Worm (Caenorhabditis elegans) whole organism, L4 larva: Measurements from ENCODE around the gene K10D2.8.

Experiments
- D1046.2 ChIP-seq: fragments of 200-800 bp; sonication (Bioruptor generic); IDR thresholded peaks from 2 replicates; pipeline ENCODE4 v1.3.6; 2022; ENCODE audit warnings: missing genetic modification characterization, missing compliant biosample characterization
- F26F4.8 ChIP-seq: fragments of 200-800 bp; sonication (Bioruptor generic); conservative IDR thresholded peaks from 2 replicates; pipeline ENCODE4 v1.3.6; 2022; ENCODE audit warnings: missing genetic modification characterization, missing compliant biosample characterization
- F37D6.2 ChIP-seq: sonication (generic microtip); optimal IDR thresholded peaks from 2 replicates; lab custom pipeline; 2016; ENCODE audit warnings: mild to moderate bottlenecking, missing genetic modification characterization, missing compliant biosample characterization
- F44E2.7 ChIP-seq: fragments of 200-800 bp; sonication (Bioruptor generic); IDR thresholded peaks from 2 replicates; pipeline ENCODE4 v2.1.2; 2022; ENCODE audit warnings: missing genetic modification characterization, missing compliant biosample characterization
- R02D3.7 ChIP-seq: fragments of 150-350 bp; sonication (generic microtip); optimal IDR thresholded peaks from 3 replicates; lab custom pipeline; 2014; ENCODE audit warnings: missing biosample characterization, missing genetic modification characterization
- T26A8.4 ChIP-seq: fragments of 200-800 bp; sonication (Bioruptor generic); IDR thresholded peaks from 2 replicates; pipeline ENCODE4 v1.3.6; 2022; ENCODE audit warnings: missing genetic modification characterization, missing compliant biosample characterization
- aha-1 ChIP-seq: fragments of 150-350 bp; peaks from one replicate; lab custom pipeline; 2014; ENCODE audit warnings: missing biosample characterization, missing genetic modification characterization
- aly-2 ChIP-seq: sonication (generic microtip); optimal IDR thresholded peaks from 2 replicates; lab custom pipeline; 2018; ENCODE audit warnings: missing biosample characterization, missing genetic modification characterization
- ama-1 ChIP-seq: fragments of 150-350 bp; optimal IDR thresholded peaks from 2 replicates; lab custom pipeline; 2014; ENCODE audit warnings: inconsistent platforms, mixed read lengths
- ceh-28 ChIP-seq: fragments of 150-350 bp; optimal IDR thresholded peaks from 2 replicates; lab custom pipeline; 2014; ENCODE audit warnings: missing biosample characterization, missing genetic modification reagents, missing genetic modification characterization
- ceh-62 ChIP-seq: sonication (generic microtip); optimal IDR thresholded peaks from 2 replicates; lab custom pipeline; 2017; ENCODE audit warnings: missing biosample characterization, missing genetic modification characterization
- ceh-82 ChIP-seq: sonication (generic microtip); optimal IDR thresholded peaks from 2 replicates; lab custom pipeline; 2017; ENCODE audit warnings: missing biosample characterization, missing genetic modification characterization
- ces-1 ChIP-seq: fragments of 150-350 bp; sonication (generic microtip); optimal IDR thresholded peaks from 4 replicates; lab custom pipeline; 2014; ENCODE audit warnings: missing biosample characterization, missing genetic modification reagents, missing genetic modification characterization
- ctbp-1 ChIP-seq: fragments of 200-800 bp; sonication (Bioruptor generic); IDR thresholded peaks from 2 replicates; pipeline ENCODE4 v1.3.6; 2022; ENCODE audit warnings: missing genetic modification reagents, missing genetic modification characterization, missing compliant biosample characterization
- duxl-1 ChIP-seq: sonication (generic microtip); optimal IDR thresholded peaks from 2 replicates; lab custom pipeline; 2016; ENCODE audit warnings: mild to moderate bottlenecking, missing genetic modification characterization, moderate library complexity, missing compliant biosample characterization; ENCODE audit not compliant: poor library complexity
- dve-1 ChIP-seq: sonication (generic microtip); optimal IDR thresholded peaks from 2 replicates; lab custom pipeline; 2017; ENCODE audit warnings: antibody characterized with exemption, mild to moderate bottlenecking, missing genetic modification characterization, missing compliant biosample characterization; ENCODE audit not compliant: insufficient read depth
- egl-43 ChIP-seq: fragments of 200-800 bp; sonication (Bioruptor generic); IDR thresholded peaks from 2 replicates; pipeline ENCODE4 v1.3.6; 2022; ENCODE audit warnings: missing genetic modification reagents, missing genetic modification characterization, missing compliant biosample characterization
- fkh-10 ChIP-seq: fragments of 150-350 bp; optimal IDR thresholded peaks from 2 replicates; lab custom pipeline; 2014; ENCODE audit warnings: missing biosample characterization, missing genetic modification reagents, missing genetic modification characterization
- gei-8 ChIP-seq: fragments of 200-800 bp; sonication (Bioruptor generic); optimal IDR thresholded peaks from 2 replicates; lab custom pipeline; 2018; ENCODE audit warnings: mild to moderate bottlenecking, missing genetic modification characterization, missing compliant biosample characterization
- hlh-11 ChIP-seq: fragments of 200-800 bp; sonication (Bioruptor generic); optimal IDR thresholded peaks from 2 replicates; lab custom pipeline; 2018; ENCODE audit warnings: mild to moderate bottlenecking, missing genetic modification characterization, missing compliant biosample characterization
- hlh-30 ChIP-seq: sonication (generic microtip); optimal IDR thresholded peaks from 2 replicates; lab custom pipeline; 2017; ENCODE audit warnings: antibody characterized with exemption, mild to moderate bottlenecking, missing genetic modification characterization, missing compliant biosample characterization; ENCODE audit not compliant: insufficient read depth
- mdl-1 ChIP-seq, 2 experiments: fragments of 150-350 bp in 1 of 2; sonication (generic microtip) in 1 of 2; optimal IDR thresholded peaks; 2 replicates each; lab custom pipeline; 2014 to 2017; ENCODE audit warnings: missing biosample characterization in 2 of 2, missing genetic modification characterization in 2 of 2
- mdt-29 ChIP-seq: fragments of 200-800 bp; sonication (Bioruptor generic); IDR thresholded peaks from 2 replicates; pipeline ENCODE4 v1.3.6; 2022; ENCODE audit warnings: missing genetic modification reagents, missing genetic modification characterization, missing compliant biosample characterization
- mep-1 ChIP-seq: fragments of 150-350 bp; sonication (generic microtip); optimal IDR thresholded peaks from 3 replicates; lab custom pipeline; 2014; ENCODE audit warnings: missing biosample characterization, missing genetic modification characterization
- mes-2 ChIP-seq: sonication (generic microtip); optimal IDR thresholded peaks from 2 replicates; lab custom pipeline; 2016; ENCODE audit warnings: missing genotype, mild to moderate bottlenecking, missing genetic modification characterization, missing compliant biosample characterization; ENCODE audit not compliant: poor library complexity, severe bottlenecking
- mxl-3 ChIP-seq: fragments of 200-800 bp; sonication (Bioruptor generic); optimal IDR thresholded peaks from 2 replicates; lab custom pipeline; 2018; ENCODE audit warnings: mild to moderate bottlenecking, missing genetic modification characterization, missing compliant biosample characterization
- nhr-10 ChIP-seq: fragments of 150-350 bp; optimal IDR thresholded peaks from 2 replicates; lab custom pipeline; 2014; ENCODE audit warnings: missing biosample characterization, missing genetic modification characterization
- nhr-11 ChIP-seq: fragments of 150-350 bp; optimal IDR thresholded peaks from 2 replicates; lab custom pipeline; 2014; ENCODE audit warnings: missing biosample characterization, missing genetic modification characterization
- nhr-111 ChIP-seq: fragments of 200-800 bp; sonication (Bioruptor generic); optimal IDR thresholded peaks from 2 replicates; lab custom pipeline; 2018; ENCODE audit warnings: mild to moderate bottlenecking, missing genetic modification characterization, missing compliant biosample characterization
- nhr-237 ChIP-seq: sonication (generic microtip); optimal IDR thresholded peaks from 2 replicates; lab custom pipeline; 2017; ENCODE audit warnings: missing biosample characterization, missing genetic modification characterization
- nhr-28 ChIP-seq: fragments of 150-350 bp; optimal IDR thresholded peaks from 2 replicates; lab custom pipeline; 2014; ENCODE audit warnings: missing biosample characterization, missing genetic modification characterization
- nhr-42 ChIP-seq: fragments of 200-800 bp; sonication (Bioruptor generic); IDR thresholded peaks from 2 replicates; pipeline ENCODE4 v1.3.6; 2022; ENCODE audit warnings: missing genetic modification characterization, missing compliant biosample characterization
- nhr-48 ChIP-seq: sonication (generic microtip); optimal IDR thresholded peaks from 2 replicates; lab custom pipeline; 2016; ENCODE audit warnings: mild to moderate bottlenecking, missing genetic modification characterization, missing compliant biosample characterization
- nhr-6 ChIP-seq: fragments of 150-350 bp; optimal IDR thresholded peaks from 2 replicates; lab custom pipeline; 2014; ENCODE audit warnings: missing biosample characterization, missing genetic modification characterization
- nhr-76 ChIP-seq: fragments of 150-350 bp; optimal IDR thresholded peaks from 2 replicates; lab custom pipeline; 2014; ENCODE audit warnings: missing biosample characterization, missing genetic modification characterization
- pha-4 ChIP-seq, 2 experiments: fragments of 150-350 bp in 1 of 2; fragments of 200-800 bp in 1 of 2; sonication (Bioruptor generic) in 1 of 2; IDR thresholded peaks in 1 of 2; optimal IDR thresholded peaks in 1 of 2; 2 replicates each; pipeline versions ENCODE4 v1.3.6 to Lab custom; 2014 to 2022; ENCODE audit warnings: missing genetic modification characterization in 2 of 2, missing genetic modification reagents in 2 of 2, missing biosample characterization in 1 of 2, missing compliant biosample characterization in 1 of 2
- pqm-1 ChIP-seq: sonication (generic microtip); optimal IDR thresholded peaks from 2 replicates; lab custom pipeline; 2017; ENCODE audit warnings: missing biosample characterization, missing genetic modification characterization
- set-16 ChIP-seq: fragments of 200-800 bp; sonication (Bioruptor generic); IDR thresholded peaks from 2 replicates; pipeline ENCODE4 v1.3.6; 2022; ENCODE audit warnings: missing genetic modification reagents, missing genetic modification characterization, missing compliant biosample characterization
- tag-97 ChIP-seq: fragments of 200-800 bp; sonication (Bioruptor generic); IDR thresholded peaks from 2 replicates; pipeline ENCODE4 v1.3.6; 2022; ENCODE audit warnings: missing genetic modification characterization, missing compliant biosample characterization
- tra-1 ChIP-seq: fragments of 200-800 bp; sonication (Bioruptor generic); IDR thresholded peaks from 2 replicates; pipeline ENCODE4 v1.3.6; 2022; ENCODE audit warnings: missing genetic modification reagents, missing genetic modification characterization, missing compliant biosample characterization
- zag-1 ChIP-seq: fragments of 150-350 bp; optimal IDR thresholded peaks from 2 replicates; lab custom pipeline; 2014; ENCODE audit warnings: missing biosample characterization, missing genetic modification characterization
- zfp-3 ChIP-seq: fragments of 200-800 bp; sonication (Bioruptor generic); conservative IDR thresholded peaks from 2 replicates; pipeline ENCODE4 v1.3.6; 2022; ENCODE audit warnings: missing genetic modification reagents, missing genetic modification characterization, missing compliant biosample characterization
- zip-2 ChIP-seq: fragments of 150-350 bp; optimal IDR thresholded peaks from 2 replicates; lab custom pipeline; 2014; ENCODE audit warnings: missing biosample characterization, missing genetic modification characterization
- ztf-7 ChIP-seq: fragments of 150-350 bp; optimal IDR thresholded peaks from 2 replicates; lab custom pipeline; 2014; ENCODE audit warnings: missing biosample characterization, missing genetic modification characterization

Gene K10D2.8

DNA sequence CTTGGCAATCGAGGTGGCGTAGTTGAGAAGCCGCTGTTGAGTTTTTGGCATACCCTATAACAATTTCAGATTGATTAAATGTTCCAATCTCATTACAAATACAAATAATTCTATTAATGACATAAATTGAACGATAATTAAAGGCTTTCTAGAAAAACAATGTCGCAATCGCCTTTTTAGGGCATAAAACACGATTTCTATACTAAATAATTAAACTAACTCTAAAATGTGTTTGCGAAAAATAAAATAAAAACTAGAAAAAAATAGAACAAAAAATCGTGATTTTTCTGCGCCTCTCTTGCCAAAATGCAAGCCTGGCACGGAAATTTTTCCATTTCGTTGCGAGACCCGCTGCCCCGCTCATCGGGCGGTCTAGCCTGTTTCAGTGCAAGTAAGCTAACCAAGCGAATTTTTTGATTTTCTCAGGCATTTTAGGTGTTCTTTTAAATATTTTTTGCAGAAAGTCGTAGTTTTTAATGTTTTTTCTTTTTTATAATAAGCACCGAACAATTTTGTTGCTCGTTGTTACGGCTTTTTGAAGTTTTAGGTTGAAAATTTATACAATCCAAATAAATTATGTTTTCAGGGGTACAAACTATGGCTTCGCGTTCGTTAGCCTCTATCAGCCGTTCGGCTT, 39.4 kb downstream of the K10D2.8 start, which contains the start of the genes C34E10.12, C34E10.10 and atp-2 (continued):
- TF ChIP-seq egl-43 (GFP tag; lab: Robert Waterston, UW) (no peak), pqm-1 (tag; lab: Kevin White, UChicago) (peak; percentile 55), tag-97 (GFP tag; lab: Robert Waterston, UW) (no peak), mdt-29 (GFP tag; lab: Robert Waterston, UW) (no peak), zip-2 (tag; lab: Kevin White, UChicago) (no peak), mdl-1 (tag; optimal IDR thresholded peaks at IDR 0.05; lab: Kevin White, UChicago) (peak in 1 of 2 experiments; percentile 28), F37D6.2 (tag; lab: Kevin White, UChicago) (peak; percentile 52), ceh-82 (no peak), set-16 (GFP tag; lab: Robert Waterston, UW) (no peak)
- TF ChIP-seq, all 104 proteins: peak for 39

- TF ChIP-seq nhr-48 (tag; lab: Kevin White, UChicago) (no peak), ceh-62 (tag; lab: Kevin White, UChicago) (no peak), mxl-3 (GFP tag; lab: Kevin White, UChicago) (no peak), zip-2 (tag; lab: Kevin White, UChicago) (no peak), nhr-42 (no peak), fkh-10 (no peak), dve-1 (tag; lab: Kevin White, UChicago) (no peak), gei-8 (GFP tag; lab: Kevin White, UChicago) (no peak), ctbp-1 (GFP tag; lab: Robert Waterston, UW) (no peak), nhr-28 (tag; lab: Kevin White, UChicago) (no peak), nhr-237 (tag; lab: Kevin White, UChicago) (no peak), mes-2 (tag; lab: Kevin White, UChicago) (no peak), ztf-7 (tag; lab: Kevin White, UChicago) (no peak), duxl-1 (tag; lab: Kevin White, UChicago) (no peak), mep-1 (tag; lab: Kevin White, UChicago) (no peak), nhr-11 (tag; lab: Kevin White, UChicago) (no peak)
Observed at ce11 chrIII:5228839-5229238, 40.3 kb downstream of the K10D2.8 start.

DNA sequence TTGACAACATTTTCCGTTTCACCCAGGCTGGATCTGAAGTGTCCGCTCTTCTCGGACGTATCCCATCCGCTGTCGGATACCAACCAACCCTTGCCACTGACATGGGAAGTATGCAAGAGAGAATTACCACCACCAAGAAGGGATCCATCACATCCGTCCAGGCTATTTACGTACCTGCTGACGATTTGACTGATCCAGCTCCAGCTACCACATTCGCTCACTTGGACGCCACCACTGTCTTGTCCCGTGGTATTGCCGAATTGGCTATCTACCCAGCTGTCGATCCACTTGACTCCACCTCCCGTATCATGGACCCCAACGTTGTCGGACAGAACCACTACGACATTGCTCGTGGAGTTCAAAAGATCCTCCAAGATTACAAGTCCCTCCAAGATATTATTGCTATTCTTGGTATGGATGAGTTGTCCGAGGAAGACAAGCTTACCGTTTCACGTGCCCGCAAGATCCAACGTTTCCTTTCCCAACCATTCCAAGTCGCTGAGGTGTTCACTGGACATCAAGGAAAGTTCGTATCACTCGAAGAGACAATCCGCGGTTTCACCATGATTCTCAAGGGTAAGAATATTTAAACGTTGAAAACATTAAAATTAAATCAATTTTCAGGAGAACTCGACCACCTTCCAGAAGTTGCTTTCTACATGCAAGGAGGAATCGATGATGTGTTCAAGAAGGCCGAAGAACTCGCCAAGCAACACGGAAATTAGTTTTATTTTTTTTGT, 41.2 kb downstream of the K10D2.8 start:
- no peak for TF ChIP-seq pha-4 (GFP tag; IDR thresholded peaks at IDR 0.05; lab: Robert Waterston, UW)
- TF ChIP-seq pha-4 (tag; optimal IDR thresholded peaks at IDR 0.05; lab: Kevin White, UChicago), result no peak
- no peak for TF ChIP-seq zag-1 (tag; lab: Kevin White, UChicago)
- peak; percentile 82 for TF ChIP-seq aha-1 (tag; lab: Kevin White, UChicago)
- TF ChIP-seq D1046.2 (GFP tag; lab: Robert Waterston, UW), result 0 out of 2 replicates have a peak, but pooled peaks have one; percentile 20
- TF ChIP-seq aly-2 (tag; lab: Kevin White, UChicago), result peak; percentile 75
- TF ChIP-seq, all 104 proteins: peak for 3

DNA sequence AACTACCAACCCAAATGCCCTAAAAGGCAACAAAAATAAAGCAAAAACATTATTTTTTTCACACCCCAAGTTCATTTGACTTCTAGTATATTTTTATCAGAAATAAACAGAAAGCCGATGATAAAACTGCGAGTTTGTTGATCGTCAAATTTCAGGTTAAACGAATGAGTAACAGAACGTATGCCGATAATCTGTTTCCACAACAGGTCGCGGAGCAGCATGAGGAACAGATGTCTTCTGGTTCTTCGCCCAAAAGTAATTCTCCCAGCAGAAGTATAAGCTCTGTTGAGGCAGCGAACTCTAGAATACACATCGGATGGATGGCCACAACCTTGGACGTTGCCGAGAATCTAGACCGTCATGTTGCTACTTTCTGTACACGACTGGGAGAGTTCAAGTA, 41.9 kb downstream of the K10D2.8 start, which contains the start of gene prmt-5:
Gene prmt-5 (plus strand): TSS at position 141 of the 400 bp plus-strand sequence.
- TF ChIP-seq nhr-6 (tag; lab: Kevin White, UChicago), result no peak
- peak; percentile 88 for TF ChIP-seq zfp-3 (GFP tag; lab: Robert Waterston, UW)
- no peak for TF ChIP-seq ces-1 (GFP tag; lab: Kevin White, UChicago)
- no peak for TF ChIP-seq nhr-237 (tag; lab: Kevin White, UChicago)
- no peak for TF ChIP-seq ceh-28 (tag; lab: Kevin White, UChicago)
- TF ChIP-seq nhr-10 (tag; lab: Kevin White, UChicago), result peak; percentile 44
- no peak for TF ChIP-seq hlh-30 (tag; lab: Kevin White, UChicago)
- no peak for TF ChIP-seq R02D3.7 (tag; lab: Kevin White, UChicago)
- 0 out of 2 replicates have a peak, but pooled peaks have one; percentile 4 for TF ChIP-seq F44E2.7 (GFP tag; lab: Robert Waterston, UW)
- TF ChIP-seq tra-1 (GFP tag; lab: Robert Waterston, UW), result peak; percentile 67
- TF ChIP-seq T26A8.4 (GFP tag; lab: Robert Waterston, UW), result peak; percentile 65
- TF ChIP-seq ceh-62 (tag; lab: Kevin White, UChicago), result no peak
- peak; percentile 2 for TF ChIP-seq nhr-28 (tag; lab: Kevin White, UChicago)
- peak; percentile 62 for TF ChIP-seq nhr-111
- peak; percentile 93 for TF ChIP-seq ama-1 (lab: Kevin White, UChicago)
- no peak for TF ChIP-seq nhr-76 (tag; lab: Kevin White, UChicago)
- no peak for TF ChIP-seq F26F4.8 (GFP tag; lab: Robert Waterston, UW)
- peak; percentile 45; the same call in 1 of the 2 replicates for TF ChIP-seq ctbp-1 (GFP tag; lab: Robert Waterston, UW)
- peak; percentile 51 for TF ChIP-seq hlh-11 (tag; lab: Kevin White, UChicago)
